Fruit fly (Drosophila melanogaster) Kc167 (cell line): ENCODE results near the gene CG13116.

ENCODE experiments used
- Myc ChIP-seq: fragments of >200 bp; optimal IDR thresholded peaks from 2 replicates; lab custom pipeline; 2017; ENCODE audit warnings: missing external identifiers
- Sin3A ChIP-seq: fragments of >200 bp; optimal IDR thresholded peaks from 2 replicates; lab custom pipeline; 2018; ENCODE audit warnings: missing external identifiers
- h ChIP-seq: fragments of >200 bp; optimal IDR thresholded peaks from 3 replicates; lab custom pipeline; 2018; ENCODE audit warnings: missing external identifiers
- insv ChIP-seq: fragments of >200 bp; optimal IDR thresholded peaks from 3 replicates; lab custom pipeline; 2018; ENCODE audit warnings: missing external identifiers
- psq ChIP-seq: fragments of >200 bp; optimal IDR thresholded peaks from 2 replicates; lab custom pipeline; 2017; ENCODE audit warnings: missing external identifiers
- ttk ChIP-seq: sonication (Bioruptor generic); optimal IDR thresholded peaks from 2 replicates; lab custom pipeline; 2017; ENCODE audit warnings: missing external identifiers

Gene CG13116

DNA sequence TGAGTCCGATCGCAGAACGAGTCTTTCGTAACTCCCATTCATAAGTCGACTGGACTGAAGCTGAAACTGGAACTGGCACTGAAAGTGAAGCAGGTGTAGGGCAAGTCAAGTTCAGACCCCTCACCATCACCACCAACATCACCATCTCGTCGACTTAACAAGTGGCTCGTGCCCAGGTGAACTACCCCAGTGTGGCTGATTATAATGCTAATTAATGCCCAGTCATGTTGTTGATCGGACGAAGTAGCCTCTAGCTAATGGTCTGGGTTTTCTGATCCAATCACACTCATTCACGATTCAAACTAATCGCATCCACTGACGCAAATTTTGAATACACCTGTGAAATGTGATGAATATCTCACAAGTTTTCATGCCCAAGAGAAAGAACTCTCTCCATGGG lies 949 bp upstream of the CG13116 start:
- TF ChIP-seq insv (no peak), Myc (lab: Kevin White, UChicago) (no peak), psq (lab: Kevin White, UChicago) (no peak), h (lab: Kevin White, UChicago) (no peak), ttk (lab: Kevin White, UChicago) (no peak), Sin3A (no peak)

DNA sequence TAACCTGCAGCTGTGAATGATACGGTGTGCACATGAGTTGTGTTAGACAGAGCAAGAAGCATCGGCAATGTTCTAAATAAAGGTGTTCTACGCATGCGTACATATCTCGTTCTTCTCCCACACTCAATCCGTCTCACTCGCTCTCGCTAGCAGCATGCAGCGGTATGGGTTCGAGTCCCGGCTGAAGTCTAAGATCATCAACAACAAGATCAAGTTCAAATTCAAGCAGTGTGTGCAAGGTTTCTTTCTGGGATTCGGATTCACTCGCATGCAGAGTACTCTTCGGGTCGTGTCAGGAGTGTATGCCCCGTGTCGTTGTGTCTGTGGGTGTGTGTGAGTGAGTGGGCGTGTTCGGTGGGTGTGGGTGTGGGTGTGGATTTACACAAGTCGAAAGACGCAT lies 1.5 kb downstream of the CG13116 start:
- TF ChIP-seq insv (no peak), Sin3A (no peak), h (lab: Kevin White, UChicago) (no peak), ttk (lab: Kevin White, UChicago) (no peak), Myc (lab: Kevin White, UChicago) (no peak), psq (lab: Kevin White, UChicago) (no peak)

dm6 chr2L:9734134-9734533 lies 4.4 kb downstream of the CG13116 start:
- TF ChIP-seq Myc (lab: Kevin White, UChicago) (no peak), insv (no peak), psq (lab: Kevin White, UChicago) (no peak), h (lab: Kevin White, UChicago) (no peak), ttk (lab: Kevin White, UChicago) (no peak), Sin3A (no peak)

DNA sequence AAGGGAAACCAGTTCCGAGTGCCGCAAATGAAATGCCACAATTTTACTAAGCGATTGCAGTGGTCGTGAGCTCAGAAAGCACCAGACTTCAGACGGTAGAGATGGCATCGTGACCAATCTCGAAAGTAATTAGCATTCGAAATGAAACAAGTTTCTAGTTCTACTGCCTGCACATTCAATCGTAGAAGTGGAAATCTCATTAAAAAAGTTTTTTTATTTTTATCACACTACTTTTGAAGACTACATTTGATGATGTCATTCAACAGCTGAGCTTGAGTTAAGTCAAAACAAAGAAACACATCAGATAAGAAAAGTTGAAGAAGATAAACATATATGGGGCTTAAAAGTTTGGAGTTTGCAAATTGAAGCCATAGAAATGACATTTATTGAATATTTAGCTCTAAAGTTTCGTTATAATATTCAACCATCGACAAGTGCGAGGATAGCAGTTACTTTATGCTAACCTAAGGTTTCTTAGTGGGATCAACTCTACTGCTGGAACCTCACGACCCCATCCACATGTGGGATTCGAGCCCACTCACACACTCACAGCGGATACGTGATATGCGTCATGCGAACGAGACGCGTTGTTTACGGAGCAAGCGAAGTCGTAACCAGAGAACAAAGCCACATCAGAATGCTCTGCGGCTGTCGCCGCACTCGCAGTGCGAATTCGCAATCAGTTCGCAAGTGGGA lies 6.4 kb downstream of the CG13116 start, which contains the start of gene CG13117:
TSS of gene CG13117 (plus strand) at position 646 of the 696 bp plus-strand sequence.
- TF ChIP-seq h (lab: Kevin White, UChicago) (no peak), Myc (lab: Kevin White, UChicago) (no peak), psq (lab: Kevin White, UChicago) (no peak), ttk (lab: Kevin White, UChicago) (no peak), insv (no peak), Sin3A (no peak)

DNA sequence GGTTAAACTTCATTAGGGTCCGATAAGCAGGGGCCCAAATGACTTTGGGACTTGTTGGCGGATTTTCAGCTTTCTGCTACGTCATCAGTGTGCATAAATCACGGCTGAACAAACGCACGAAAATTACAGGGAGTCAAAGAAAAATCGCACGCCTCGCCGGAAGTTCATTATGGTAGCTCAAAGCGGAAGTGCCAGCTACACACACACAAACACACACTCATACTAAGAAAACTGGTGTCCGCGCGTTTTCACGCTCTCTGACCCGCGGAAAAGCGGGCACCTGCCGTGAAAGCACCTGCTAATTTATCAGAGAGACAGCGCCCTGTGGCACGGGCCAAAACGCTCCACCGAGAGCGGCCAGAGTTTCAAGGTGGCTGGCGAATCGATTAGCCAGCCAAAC lies 7.6 kb downstream of the CG13116 start:
- TF ChIP-seq Sin3A (no peak), psq (lab: Kevin White, UChicago) (no peak), h (lab: Kevin White, UChicago) (no peak), insv (no peak), ttk (lab: Kevin White, UChicago) (no peak), Myc (lab: Kevin White, UChicago) (no peak)

DNA sequence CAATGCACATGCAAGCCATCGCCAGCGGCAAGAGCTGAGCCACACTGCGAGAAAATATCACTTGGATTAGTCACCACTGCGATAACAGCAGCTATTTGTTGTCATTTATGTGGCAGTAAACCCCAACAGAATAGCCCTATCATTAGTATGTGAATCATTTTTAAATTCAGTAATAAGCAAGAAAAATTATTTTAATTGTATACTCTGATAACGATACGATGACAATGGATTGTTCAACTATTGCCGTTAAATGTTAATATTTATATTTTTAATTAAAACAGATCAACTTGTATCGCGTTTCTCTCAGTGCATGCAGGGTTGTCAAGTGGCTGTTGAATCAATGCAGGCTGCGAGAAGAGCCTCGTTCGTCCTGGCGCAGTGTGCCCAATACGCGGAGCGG lies 8.1 kb downstream of the CG13116 start:
- TF ChIP-seq psq (lab: Kevin White, UChicago) (no peak), insv (no peak), ttk (lab: Kevin White, UChicago) (no peak), Sin3A (no peak), h (lab: Kevin White, UChicago) (no peak), Myc (lab: Kevin White, UChicago) (no peak)

DNA sequence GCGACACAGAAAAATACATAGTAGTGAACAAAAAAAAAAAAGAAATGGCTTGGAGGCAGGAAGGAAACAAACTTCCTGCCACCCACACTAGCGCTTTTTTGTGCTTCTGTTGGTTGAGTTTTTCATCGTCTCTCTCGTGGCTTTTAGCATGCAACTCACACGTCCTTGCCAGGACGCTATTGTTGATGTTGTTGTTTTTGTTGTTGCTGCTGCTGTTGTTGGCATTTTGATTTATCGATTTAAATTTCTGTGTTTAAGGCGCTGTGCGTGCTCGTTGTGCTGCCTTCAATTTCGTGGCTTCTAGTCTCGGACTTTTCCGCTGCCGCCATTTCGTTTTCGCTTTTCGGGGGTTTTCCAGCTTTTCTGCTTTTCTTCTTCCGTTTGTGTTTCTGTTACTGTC lies 9.9 kb downstream of the CG13116 start:
- TF ChIP-seq insv (no peak), ttk (lab: Kevin White, UChicago) (no peak), Sin3A (no peak), h (lab: Kevin White, UChicago) (no peak), psq (lab: Kevin White, UChicago) (no peak), Myc (lab: Kevin White, UChicago) (no peak)

DNA sequence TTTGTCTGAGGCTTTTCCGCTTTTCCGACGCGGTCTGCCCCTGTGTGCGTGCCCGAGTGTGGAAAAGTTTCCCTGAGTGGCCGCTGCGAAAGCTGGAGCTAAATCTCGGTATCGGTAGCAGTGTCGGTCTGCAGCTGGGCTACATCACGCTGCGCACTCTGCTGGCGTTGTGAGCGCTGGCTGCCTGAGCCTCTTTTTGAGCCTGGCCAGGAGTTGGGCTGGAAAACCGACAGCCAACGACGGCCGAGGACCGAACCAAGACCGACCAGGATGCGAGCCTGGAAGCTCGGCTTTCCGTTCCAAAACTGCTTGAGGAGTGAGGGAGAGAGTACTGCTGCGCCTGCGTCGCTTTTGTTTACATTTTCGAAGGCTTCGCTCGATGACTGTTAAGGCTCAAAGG lies 14.1 kb downstream of the CG13116 start:
- TF ChIP-seq h (lab: Kevin White, UChicago) = no peak
- no peak for TF ChIP-seq Myc (lab: Kevin White, UChicago)
- no peak for TF ChIP-seq insv
- TF ChIP-seq psq (lab: Kevin White, UChicago) = no peak
- TF ChIP-seq ttk (lab: Kevin White, UChicago) = no peak
- TF ChIP-seq Sin3A = no peak

dm6 chr2L:9744634-9745033 lies 14.9 kb downstream of the CG13116 start:
- TF ChIP-seq insv (no peak), psq (lab: Kevin White, UChicago) (no peak), Myc (lab: Kevin White, UChicago) (no peak), ttk (lab: Kevin White, UChicago) (no peak), Sin3A (no peak), h (lab: Kevin White, UChicago) (no peak)

DNA sequence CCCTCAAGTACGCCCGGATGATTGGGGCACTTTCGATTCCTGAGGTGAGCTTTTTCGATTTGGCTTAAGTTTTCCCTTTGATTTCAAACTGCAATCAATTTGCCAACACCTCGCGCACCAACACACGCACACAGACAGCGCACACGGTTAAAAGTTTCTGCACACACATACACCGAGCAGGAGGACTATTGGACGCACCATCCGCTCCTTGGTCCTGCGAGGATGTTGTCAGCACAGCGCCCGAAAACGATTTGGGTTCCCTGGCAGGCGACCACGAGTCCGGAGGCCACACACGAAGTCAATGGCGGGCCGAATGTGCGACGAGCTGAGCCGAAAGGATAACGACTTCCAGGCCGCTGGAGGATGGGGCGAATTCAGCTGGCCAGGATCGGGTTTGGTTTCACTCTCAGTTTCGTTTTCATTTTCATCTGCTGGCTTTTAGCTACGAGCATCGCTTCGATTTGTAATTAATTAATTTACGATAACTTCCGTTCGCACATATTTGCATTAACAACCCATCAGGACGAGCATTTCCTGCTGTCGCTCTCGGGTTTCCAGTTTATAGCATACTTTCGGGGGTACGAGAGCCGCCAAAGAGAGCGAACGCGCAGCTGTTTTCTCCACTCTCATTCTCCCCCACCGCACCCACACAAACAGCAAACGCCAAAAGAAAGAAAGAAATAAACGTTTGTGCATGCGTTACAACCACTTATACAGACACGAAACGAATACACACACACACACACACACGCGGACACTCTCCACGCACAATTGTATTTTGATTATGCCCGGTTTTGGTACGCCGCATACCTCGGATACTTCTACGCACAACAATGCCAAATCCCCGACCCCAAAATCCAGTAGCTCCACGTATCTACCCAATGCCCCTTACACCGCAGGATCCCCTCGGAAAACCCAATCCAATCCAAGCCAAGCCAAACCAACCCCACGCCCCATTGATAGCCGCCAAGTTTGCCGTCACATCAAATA lies 16.8 kb downstream of the CG13116 start, which contains the start of gene Nckx30C:
TSS of gene Nckx30C (minus strand) at position 260 of the 990 bp plus-strand sequence.
- TF ChIP-seq ttk (lab: Kevin White, UChicago) (no peak), Sin3A (no peak)

dm6 chr2L:9749745-9750144 lies 20.0 kb downstream of the CG13116 start, which contains the start of gene Cyp4e3:
Gene Cyp4e3, minus strand, starts transcription at chr2L:9750071.
- TF ChIP-seq h (lab: Kevin White, UChicago) (no peak), psq (lab: Kevin White, UChicago) (no peak), Myc (lab: Kevin White, UChicago) (no peak), Sin3A (no peak), ttk (lab: Kevin White, UChicago) (no peak)

- no peak for TF ChIP-seq ttk (lab: Kevin White, UChicago)
Observed at dm6 chr2L:9753357-9753756, 23.6 kb downstream of the CG13116 start.
